Fruit fly (Drosophila melanogaster) whole organism, embryonic: Measurements from ENCODE around the gene Ir25a.

ENCODE experiments used
- H2.0 ChIP-seq: fragments of 200-800 bp; sonication (Bioruptor generic); IDR thresholded peaks from 2 replicates; pipeline ENCODE4 v1.3.6; 2022; ENCODE audit warnings: missing biosample characterization, missing genetic modification characterization
- sim ChIP-seq: fragments of 200-800 bp; sonication (Bioruptor generic); IDR thresholded peaks from 2 replicates; pipeline ENCODE4 v1.3.6; 2022; ENCODE audit warnings: missing biosample characterization, missing genetic modification characterization
- zfh1 ChIP-seq: fragments of 200-800 bp; sonication (Bioruptor generic); IDR thresholded peaks from 3 replicates; pipeline ENCODE4 v1.3.6; 2022; ENCODE audit warnings: missing biosample characterization, missing genetic modification characterization

DNA sequence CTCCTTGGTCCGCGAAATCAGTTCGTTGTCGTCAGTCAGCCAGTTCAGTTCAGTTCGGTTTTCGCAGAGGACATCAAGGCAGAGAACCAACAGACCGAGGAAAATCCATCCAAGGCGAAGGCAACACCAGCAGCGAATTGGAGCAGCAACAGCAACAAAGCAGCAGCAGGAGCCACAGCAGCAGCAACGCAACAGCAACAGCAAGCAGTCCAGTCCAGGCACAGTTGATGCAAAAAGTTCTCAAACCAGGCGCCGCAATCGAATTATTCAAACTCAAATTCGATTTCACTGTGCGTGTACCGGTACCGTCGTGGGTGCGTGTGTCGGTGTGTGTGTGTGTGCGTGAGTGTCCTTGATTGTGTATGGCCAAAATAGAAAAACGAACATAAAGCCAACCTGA, 13.3 kb downstream of the Ir25a start, which contains the start of gene CG15628:
- no peak for TF ChIP-seq H2.0 (GFP tag; lab: Robert Waterston, UW)
- TF ChIP-seq sim = no peak
- TF ChIP-seq zfh1 (GFP tag; lab: Robert Waterston, UW) = no peak
